Worm (Caenorhabditis elegans): ENCODE measurements around the gene F09E5.3.

- TF ChIP-seq hsf-1 (GFP tag; IDR thresholded peaks at IDR 0.05) (no peak), ceh-40 (GFP tag; IDR thresholded peaks at IDR 0.05) (no peak), tlf-1 (GFP tag; optimal IDR thresholded peaks at IDR 0.05) (no peak), F57A8.1 (GFP tag; optimal IDR thresholded peaks at IDR 0.05) (no peak), egrh-3 (GFP tag; IDR thresholded peaks at IDR 0.05) (no peak), mcd-1 (GFP tag; IDR thresholded peaks at IDR 0.05) (no peak), mel-28 (tag; optimal IDR thresholded peaks at IDR 0.05; ENCODE audit: borderline replicate concordance) (no peak), snpc-4 (GFP tag; optimal IDR thresholded peaks at IDR 0.05) (no peak), snpc-4 (tag; optimal IDR thresholded peaks at IDR 0.05) (no peak), ztf-18 (tag; optimal IDR thresholded peaks at IDR 0.05) (no peak), T26A5.8 (tag; optimal IDR thresholded peaks at IDR 0.05) (no peak), die-1 (tag; optimal IDR thresholded peaks at IDR 0.05) (no peak)
These were observed 15.1 kb downstream of the F09E5.3 start, which contains the start of gene rsp-4 for ce11 chrII:5388786-5389421.

All from whole organism, young adult.